Fruit fly (Drosophila melanogaster) whole organism, embryonic: ENCODE measurements around the gene CG10435.

Experiments
- Ada2b ChIP-seq: fragments of 200-800 bp; sonication (Bioruptor generic); IDR thresholded peaks from 2 replicates; pipeline ENCODE4 v1.3.6; 2022; ENCODE audit warnings: missing biosample characterization, missing genetic modification characterization
- B-H1 ChIP-seq: fragments of 200-800 bp; sonication (Bioruptor generic); IDR thresholded peaks from 3 replicates; pipeline ENCODE4 v1.3.6; 2022; ENCODE audit warnings: missing biosample characterization, missing genetic modification characterization
- CG11696 ChIP-seq: fragments of 200-800 bp; sonication (Bioruptor generic); IDR thresholded peaks from 2 replicates; pipeline ENCODE4 v1.3.6; 2022; ENCODE audit warnings: missing biosample characterization, missing genetic modification characterization
- CG12071 ChIP-seq: fragments of 200-800 bp; sonication (Bioruptor generic); optimal IDR thresholded peaks from 3 replicates; lab custom pipeline; 2018; ENCODE audit warnings: missing biosample characterization, mild to moderate bottlenecking, missing genetic modification characterization
- CG12219 ChIP-seq: fragments of 200-800 bp; sonication (Bioruptor generic); optimal IDR thresholded peaks from 3 replicates; lab custom pipeline; 2018; ENCODE audit warnings: missing biosample characterization, mild to moderate bottlenecking, missing genetic modification characterization
- CG12769 ChIP-seq: fragments of 200-800 bp; sonication (Bioruptor generic); optimal IDR thresholded peaks from 2 replicates; lab custom pipeline; 2019; ENCODE audit warnings: missing biosample characterization, mild to moderate bottlenecking, missing genetic modification characterization, moderate library complexity
- CG14441 ChIP-seq: fragments of 200-800 bp; sonication (Bioruptor generic); IDR thresholded peaks from 2 replicates; pipeline ENCODE4 v1.3.6; 2022; ENCODE audit warnings: missing biosample characterization, missing genetic modification characterization
- CG14860 ChIP-seq: fragments of 200-800 bp; sonication (Bioruptor generic); IDR thresholded peaks from 3 replicates; pipeline ENCODE4 v1.3.6; 2022; ENCODE audit warnings: missing biosample characterization, missing genetic modification characterization; ENCODE audit not compliant: partially characterized antibody
- CG16815 ChIP-seq: fragments of 200-800 bp; sonication (Bioruptor generic); optimal IDR thresholded peaks from 3 replicates; lab custom pipeline; 2017; ENCODE audit warnings: missing biosample characterization, mild to moderate bottlenecking, missing genetic modification characterization
- CG17186 ChIP-seq: fragments of 200-800 bp; sonication (Bioruptor generic); optimal IDR thresholded peaks from 3 replicates; lab custom pipeline; 2017; ENCODE audit warnings: missing biosample characterization, missing genetic modification reagents, missing genetic modification characterization
- CG17568 ChIP-seq: fragments of 200-800 bp; sonication (Bioruptor generic); optimal IDR thresholded peaks from 2 replicates; lab custom pipeline; 2018; ENCODE audit warnings: missing biosample characterization, mild to moderate bottlenecking, missing genetic modification characterization, moderate library complexity
- CG2116 ChIP-seq: fragments of 200-800 bp; sonication (Bioruptor generic); optimal IDR thresholded peaks from 3 replicates; lab custom pipeline; 2018; ENCODE audit warnings: missing biosample characterization, mild to moderate bottlenecking, missing genetic modification characterization
- CG2712 ChIP-seq: fragments of 200-800 bp; optimal IDR thresholded peaks from 3 replicates; lab custom pipeline; 2019; ENCODE audit warnings: missing biosample characterization, mild to moderate bottlenecking, missing genetic modification characterization, moderate library complexity
- CG31365 ChIP-seq: fragments of 200-800 bp; sonication (Bioruptor generic); optimal IDR thresholded peaks from 2 replicates; lab custom pipeline; 2018; ENCODE audit warnings: missing biosample characterization, mild to moderate bottlenecking, missing genetic modification characterization
- CG34224 ChIP-seq: fragments of 200-800 bp; sonication (Bioruptor generic); IDR thresholded peaks from 3 replicates; pipeline ENCODE4 v1.3.6; 2022; ENCODE audit warnings: missing biosample characterization, missing genetic modification characterization; ENCODE audit not compliant: partially characterized antibody
- CG3995 ChIP-seq: fragments of 200-800 bp; sonication (Bioruptor generic); optimal IDR thresholded peaks from 3 replicates; lab custom pipeline; 2016; ENCODE audit warnings: missing biosample characterization, missing genetic modification characterization
- CG4617 ChIP-seq: fragments of 200-800 bp; sonication (Bioruptor generic); optimal IDR thresholded peaks from 3 replicates; lab custom pipeline; 2016; ENCODE audit warnings: missing biosample characterization, missing genetic modification characterization, borderline replicate concordance
- CG6254 ChIP-seq: fragments of 200-800 bp; sonication (Bioruptor generic); optimal IDR thresholded peaks from 3 replicates; lab custom pipeline; 2017; ENCODE audit warnings: mild to moderate bottlenecking, missing biosample characterization, missing genetic modification reagents, missing genetic modification characterization
- CG6854 ChIP-seq: fragments of 200-800 bp; sonication (Bioruptor generic); optimal IDR thresholded peaks from 3 replicates; lab custom pipeline; 2017; ENCODE audit warnings: missing biosample characterization, mild to moderate bottlenecking, missing genetic modification characterization
- CG7271 ChIP-seq: fragments of 200-800 bp; sonication (Bioruptor generic); optimal IDR thresholded peaks from 2 replicates; lab custom pipeline; 2018; ENCODE audit warnings: missing biosample characterization, mild to moderate bottlenecking, missing genetic modification characterization, moderate library complexity
- CG8089 ChIP-seq: fragments of 200-800 bp; sonication (Bioruptor generic); optimal IDR thresholded peaks from 3 replicates; lab custom pipeline; 2016; ENCODE audit warnings: missing biosample characterization, missing genetic modification characterization
- CG8290 ChIP-seq, 3 experiments: fragments of 200-800 bp; sonication (Bioruptor generic); optimal IDR thresholded peaks; 2 replicates each; lab custom pipeline; 2016 to 2019; ENCODE audit warnings: missing biosample characterization in 3 of 3, missing genetic modification characterization in 3 of 3, mild to moderate bottlenecking in 2 of 3, moderate library complexity in 1 of 3
- CTCF ChIP-seq: fragments of 200-800 bp; sonication (Bioruptor generic); optimal IDR thresholded peaks from 2 replicates; lab custom pipeline; 2017; ENCODE audit warnings: missing biosample characterization, mild to moderate bottlenecking, missing genetic modification characterization, moderate library complexity
- D19A ChIP-seq: fragments of 200-800 bp; optimal IDR thresholded peaks from 3 replicates; lab custom pipeline; 2019; ENCODE audit warnings: missing biosample characterization, mild to moderate bottlenecking, missing genetic modification characterization, moderate library complexity
- Ets65A ChIP-seq: fragments of 200-800 bp; sonication (Bioruptor generic); peaks from one replicate; lab custom pipeline; 2016; ENCODE audit warnings: missing biosample characterization, missing genetic modification characterization
- GATAe ChIP-seq: fragments of 200-800 bp; sonication (Bioruptor generic); conservative IDR thresholded peaks from 2 replicates; pipeline ENCODE4 v1.3.6; 2022; ENCODE audit warnings: missing biosample characterization, missing genetic modification characterization
- HLH54F ChIP-seq: fragments of 200-800 bp; sonication (Bioruptor generic); optimal IDR thresholded peaks from 3 replicates; lab custom pipeline; 2016; ENCODE audit warnings: missing biosample characterization, missing genetic modification characterization
- Lhr ChIP-seq: fragments of 200-800 bp; sonication (Bioruptor generic); optimal IDR thresholded peaks from 3 replicates; lab custom pipeline; 2017; ENCODE audit warnings: mild to moderate bottlenecking, missing biosample characterization, missing genetic modification reagents, missing genetic modification characterization
- Rx ChIP-seq: fragments of 200-800 bp; sonication (Bioruptor generic); IDR thresholded peaks from 2 replicates; pipeline ENCODE4 v1.3.6; 2022; ENCODE audit warnings: missing biosample characterization, missing genetic modification characterization
- caup ChIP-seq: fragments of 200-800 bp; sonication (Bioruptor generic); optimal IDR thresholded peaks from 3 replicates; lab custom pipeline; 2017; ENCODE audit warnings: missing biosample characterization, mild to moderate bottlenecking, missing genetic modification characterization, moderate library complexity; ENCODE audit not compliant: severe bottlenecking
- esg ChIP-seq: fragments of 200-800 bp; sonication (Bioruptor generic); conservative IDR thresholded peaks from 2 replicates; pipeline ENCODE4 v1.3.6; 2022; ENCODE audit warnings: missing biosample characterization, missing genetic modification characterization
- exex ChIP-seq: fragments of 200-800 bp; sonication (Bioruptor generic); optimal IDR thresholded peaks from 4 replicates; lab custom pipeline; 2018; ENCODE audit warnings: missing biosample characterization, mild to moderate bottlenecking, missing genetic modification characterization, moderate library complexity
- gcm ChIP-seq: fragments of 200-800 bp; sonication (Bioruptor generic); optimal IDR thresholded peaks from 2 replicates; lab custom pipeline; 2019; ENCODE audit warnings: missing biosample characterization, mild to moderate bottlenecking, missing genetic modification characterization, moderate library complexity
- gcm2 ChIP-seq: fragments of 200-800 bp; sonication (Bioruptor generic); optimal IDR thresholded peaks from 2 replicates; lab custom pipeline; 2016; ENCODE audit warnings: missing biosample characterization, missing genetic modification characterization
- gfzf ChIP-seq: fragments of 200-800 bp; sonication (Bioruptor generic); optimal IDR thresholded peaks from 2 replicates; lab custom pipeline; 2016; ENCODE audit warnings: missing biosample characterization, mild to moderate bottlenecking, missing genetic modification characterization, moderate library complexity
- gsb ChIP-seq: fragments of 200-800 bp; sonication (Bioruptor generic); IDR thresholded peaks from 2 replicates; pipeline ENCODE4 v1.3.6; 2022; ENCODE audit warnings: missing biosample characterization, missing genetic modification characterization
- gsb-n ChIP-seq: fragments of 200-800 bp; sonication (Bioruptor generic); optimal IDR thresholded peaks from 3 replicates; lab custom pipeline; 2018; ENCODE audit warnings: missing biosample characterization, mild to moderate bottlenecking, missing genetic modification characterization
- kni ChIP-seq: fragments of 200-800 bp; sonication (Bioruptor generic); optimal IDR thresholded peaks from 3 replicates; lab custom pipeline; 2017; ENCODE audit warnings: mild to moderate bottlenecking, missing biosample characterization, missing genetic modification reagents, missing genetic modification characterization
- lmd ChIP-seq: fragments of 200-800 bp; sonication (Bioruptor generic); IDR thresholded peaks from 2 replicates; pipeline ENCODE4 v1.3.6; 2022; ENCODE audit warnings: missing biosample characterization, missing genetic modification characterization
- mirr ChIP-seq: fragments of 200-800 bp; sonication (Bioruptor generic); optimal IDR thresholded peaks from 3 replicates; lab custom pipeline; 2018; ENCODE audit warnings: missing biosample characterization, mild to moderate bottlenecking, missing genetic modification characterization
- row ChIP-seq: fragments of 200-800 bp; sonication (Bioruptor generic); IDR thresholded peaks from 3 replicates; pipeline ENCODE4 v1.3.6; 2022; ENCODE audit warnings: missing biosample characterization, missing genetic modification characterization
- salm ChIP-seq: fragments of 200-800 bp; sonication (Bioruptor generic); optimal IDR thresholded peaks from 2 replicates; lab custom pipeline; 2018; ENCODE audit warnings: missing biosample characterization, mild to moderate bottlenecking, missing genetic modification characterization
- schlank ChIP-seq: fragments of 200-800 bp; sonication (Bioruptor generic); optimal IDR thresholded peaks from 2 replicates; lab custom pipeline; 2018; ENCODE audit warnings: missing biosample characterization, mild to moderate bottlenecking, missing genetic modification characterization
- so ChIP-seq: fragments of 200-800 bp; sonication (Bioruptor generic); IDR thresholded peaks from 3 replicates; pipeline ENCODE4 v1.3.6; 2022; ENCODE audit warnings: missing biosample characterization, missing genetic modification characterization
- trh ChIP-seq: fragments of 200-800 bp; sonication (Bioruptor generic); optimal IDR thresholded peaks from 2 replicates; lab custom pipeline; 2016; ENCODE audit warnings: missing biosample characterization, missing genetic modification characterization
- twi ChIP-seq: fragments of 200-800 bp; optimal IDR thresholded peaks from 2 replicates; lab custom pipeline; 2019; ENCODE audit warnings: missing biosample characterization, mild to moderate bottlenecking, missing genetic modification characterization, moderate library complexity
- tx ChIP-seq: fragments of 200-800 bp; sonication (Bioruptor generic); optimal IDR thresholded peaks from 2 replicates; lab custom pipeline; 2016; ENCODE audit warnings: missing biosample characterization, missing genetic modification characterization
- zf30C ChIP-seq: fragments of 200-800 bp; sonication (Bioruptor generic); optimal IDR thresholded peaks from 3 replicates; lab custom pipeline; 2018; ENCODE audit warnings: missing biosample characterization, mild to moderate bottlenecking, missing genetic modification characterization

Gene CG10435

DNA sequence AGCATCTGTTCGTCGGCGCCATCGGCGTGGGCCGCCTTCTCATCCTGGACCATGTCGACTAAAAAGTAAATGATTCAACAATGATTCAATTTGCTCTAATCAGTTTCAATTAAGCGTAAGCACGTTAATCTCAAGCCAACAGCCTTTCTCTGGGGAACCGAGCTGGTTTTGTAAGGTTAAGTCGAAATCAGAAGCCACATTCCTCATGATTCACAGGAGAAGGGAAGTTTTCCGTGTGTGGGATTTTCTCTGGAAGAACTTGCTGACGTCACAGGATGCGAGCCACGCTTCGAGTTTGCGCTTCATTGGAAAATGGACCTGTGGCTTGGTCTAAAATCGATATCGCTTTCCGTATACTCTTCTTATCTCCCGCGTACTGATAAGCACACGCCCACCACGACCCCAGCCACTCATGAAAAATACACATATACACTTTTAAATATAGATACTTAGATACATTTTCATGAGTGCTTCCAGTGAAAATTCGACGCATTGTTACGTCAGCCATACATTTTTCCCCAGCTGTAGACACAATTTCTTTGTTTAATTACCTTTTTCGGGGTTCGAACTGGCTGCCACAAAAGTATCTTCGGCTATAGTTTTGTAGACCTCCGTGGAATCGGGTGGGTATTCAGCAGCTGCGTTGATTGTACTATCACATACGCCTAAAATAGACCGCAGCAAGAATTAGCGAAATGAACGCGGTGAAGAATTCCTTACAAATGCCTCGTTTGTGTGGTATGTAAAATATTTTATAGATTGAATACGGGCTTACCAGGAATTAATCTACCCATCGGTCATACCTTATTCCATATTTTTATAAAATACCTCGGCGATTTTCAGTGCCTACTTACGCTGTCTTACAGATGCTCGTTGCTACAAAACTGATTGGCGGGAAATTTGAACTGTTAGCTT is 35.7 kb downstream of the CG10435 start (continued):
- TF ChIP-seq Ada2b: no peak
- no peak for TF ChIP-seq B-H1
- TF ChIP-seq Ets65A (GFP tag; lab: Kevin White, UChicago): no peak
- no peak for TF ChIP-seq CG14441
- TF ChIP-seq caup (GFP tag; lab: Kevin White, UChicago): peak; percentile 10
- TF ChIP-seq HLH54F (GFP tag; lab: Kevin White, UChicago): no peak
- TF ChIP-seq CG16815 (GFP tag; lab: Kevin White, UChicago): no peak
- TF ChIP-seq Lhr (GFP tag; lab: Kevin White, UChicago): peak; percentile 86
- TF ChIP-seq CG12219 (GFP tag; lab: Kevin White, UChicago): peak; percentile 21
- no peak for TF ChIP-seq trh (GFP tag; lab: Kevin White, UChicago)
- no peak for TF ChIP-seq so (GFP tag; lab: Robert Waterston, UW)
- no peak for TF ChIP-seq CG14860 (GFP tag; lab: Robert Waterston, UW)
- TF ChIP-seq GATAe (GFP tag; lab: Robert Waterston, UW): no peak
- TF ChIP-seq gsb-n (tag; lab: Kevin White, UChicago): peak; percentile 53
- peak; percentile 71 for TF ChIP-seq CG3995 (GFP tag; lab: Kevin White, UChicago)
- peak; percentile 39 for TF ChIP-seq CG17186
- no peak for TF ChIP-seq CG11696
- TF ChIP-seq CG2116 (GFP tag; lab: Kevin White, UChicago): peak; percentile 26
- peak; percentile 63 for TF ChIP-seq CG12769 (tag; lab: Kevin White, UChicago)
- peak; percentile 55 for TF ChIP-seq exex (tag; lab: Kevin White, UChicago)
- peak; percentile 5 for TF ChIP-seq zf30C (GFP tag; lab: Kevin White, UChicago)
- TF ChIP-seq schlank: no peak
- TF ChIP-seq CG6254 (GFP tag; lab: Kevin White, UChicago): no peak
- TF ChIP-seq kni (GFP tag; lab: Kevin White, UChicago): peak; percentile 57
- no peak for TF ChIP-seq CG34224 (GFP tag; lab: Robert Waterston, UW)
- TF ChIP-seq Rx (GFP tag; lab: Robert Waterston, UW): no peak
- no peak for TF ChIP-seq CG31365 (tag; lab: Kevin White, UChicago)
- TF ChIP-seq CG6854 (GFP tag; lab: Kevin White, UChicago): peak; percentile 1
- no peak for TF ChIP-seq CG8290 (GFP tag; optimal IDR thresholded peaks at IDR 0.05; lab: Kevin White, UChicago)
- peak in 1 of 2 experiments; percentile 61 for TF ChIP-seq CG8290 (tag; optimal IDR thresholded peaks at IDR 0.05; lab: Kevin White, UChicago)
- TF ChIP-seq D19A: peak; percentile 85
- peak; percentile 37 for TF ChIP-seq CG17568 (GFP tag; lab: Kevin White, UChicago)
- TF ChIP-seq gcm2: peak; percentile 1
- peak; percentile 98 for TF ChIP-seq gfzf (GFP tag; lab: Kevin White, UChicago)
- TF ChIP-seq CG8089 (GFP tag; lab: Kevin White, UChicago): no peak
- peak; percentile 42 for TF ChIP-seq gcm
- TF ChIP-seq esg (GFP tag; lab: Robert Waterston, UW): no peak
- peak; percentile 41 for TF ChIP-seq CG4617 (GFP tag; lab: Kevin White, UChicago)
- TF ChIP-seq CTCF (GFP tag; lab: Kevin White, UChicago): peak; percentile 59
- TF ChIP-seq gsb: no peak
- TF ChIP-seq tx: peak; percentile 42
- no peak for TF ChIP-seq salm (tag; lab: Kevin White, UChicago)
- TF ChIP-seq CG7271: peak; percentile 15
- TF ChIP-seq CG12071 (GFP tag; lab: Kevin White, UChicago): no peak
- TF ChIP-seq lmd (GFP tag; lab: Robert Waterston, UW): 0 out of 2 replicates have a peak, but pooled peaks have one; percentile 6
- peak; percentile 41 for TF ChIP-seq mirr (GFP tag; lab: Kevin White, UChicago)
- TF ChIP-seq CG2712 (tag; lab: Kevin White, UChicago): peak; percentile 67
- TF ChIP-seq row (GFP tag; lab: Robert Waterston, UW): peak; percentile 21; the same call in 1 of the 3 replicates
- peak; percentile 29 for TF ChIP-seq twi (tag; lab: Kevin White, UChicago)
